ENCODE assay signal across 5 fruit fly cellular contexts in genomic region chr3R:10168483-10169064, dm6.
TF ChIP-seq lines count a peak whose summit lies in the region.

No protein-coding gene starts in this region.

- TF ChIP-seq CTCF in whole organism, embryonic (GFP tag; optimal IDR thresholded peaks at IDR 0.05; lab: Kevin White, UChicago) = no peak

TF ChIP-seq in whole organism, adult, 20 proteins besides CTCF, POLR2A, EP300 and RAD21 (continues in another document):
- peak; percentile 70 for TF ChIP-seq toe (GFP tag; optimal IDR thresholded peaks at IDR 0.05; lab: Kevin White, UChicago)
- TF ChIP-seq tj (GFP tag; optimal IDR thresholded peaks at IDR 0.05; lab: Kevin White, UChicago) = no peak
- peak; percentile 16 for TF ChIP-seq Mnt (GFP tag; optimal IDR thresholded peaks at IDR 0.05; lab: Kevin White, UChicago)
- peak; percentile 70 for TF ChIP-seq CG11617 (GFP tag; optimal IDR thresholded peaks at IDR 0.05; lab: Kevin White, UChicago)
- no peak for TF ChIP-seq cnc (optimal IDR thresholded peaks at IDR 0.05; lab: Kevin White, UChicago)
- peak; percentile 87 for TF ChIP-seq CG7101 (tag; optimal IDR thresholded peaks at IDR 0.05; lab: Kevin White, UChicago)
- TF ChIP-seq CG33017 (tag; optimal IDR thresholded peaks at IDR 0.05; lab: Kevin White, UChicago) = peak; percentile 85
- TF ChIP-seq kay (GFP tag; lab: Kevin White, UChicago; ENCODE audit: borderline replicate concordance) = peak; percentile 95
- peak; percentile 68 for TF ChIP-seq CG1620 (GFP tag; optimal IDR thresholded peaks at IDR 0.05; lab: Kevin White, UChicago)
- TF ChIP-seq CG7045 (GFP tag; optimal IDR thresholded peaks at IDR 0.05; lab: Kevin White, UChicago) = peak; percentile 86
- TF ChIP-seq CG12768 (GFP tag; optimal IDR thresholded peaks at IDR 0.05; lab: Kevin White, UChicago) = peak; percentile 91
- TF ChIP-seq ovo (GFP tag; optimal IDR thresholded peaks at IDR 0.05; lab: Kevin White, UChicago) = peak; percentile 78
- peak; percentile 56 for TF ChIP-seq Clk (GFP tag; optimal IDR thresholded peaks at IDR 0.05; lab: Kevin White, UChicago)
- peak; percentile 65 for TF ChIP-seq cic (GFP tag; optimal IDR thresholded peaks at IDR 0.05; lab: Kevin White, UChicago)
- TF ChIP-seq CG5204 (GFP tag; optimal IDR thresholded peaks at IDR 0.05; lab: Kevin White, UChicago) = peak; percentile 41
- TF ChIP-seq CG14711 (tag; optimal IDR thresholded peaks at IDR 0.05; lab: Kevin White, UChicago) = peak; percentile 72
- TF ChIP-seq Hr96 (GFP tag; optimal IDR thresholded peaks at IDR 0.05; lab: Kevin White, UChicago) = peak; percentile 33
- peak; percentile 52 for TF ChIP-seq bab1 (GFP tag; optimal IDR thresholded peaks at IDR 0.05; lab: Kevin White, UChicago)

TF ChIP-seq in whole organism, embryonic, 481 proteins besides CTCF, POLR2A, EP300 and RAD21 (continues in another document):
- TF ChIP-seq ems (GFP tag; optimal IDR thresholded peaks at IDR 0.05; lab: Kevin White, UChicago) (no peak), Dfd (GFP tag; optimal IDR thresholded peaks at IDR 0.05; lab: Kevin White, UChicago) (no peak), Hr3 (GFP tag; optimal IDR thresholded peaks at IDR 0.05; lab: Kevin White, UChicago) (no peak), Hr39 (optimal IDR thresholded peaks at IDR 0.05; lab: Kevin White, UChicago) (no peak), CG7786 (GFP tag; optimal IDR thresholded peaks at IDR 0.05; lab: Kevin White, UChicago) (peak; percentile 28), onecut (GFP tag; IDR thresholded peaks at IDR 0.05; lab: Robert Waterston, UW) (no peak), chn (GFP tag; optimal IDR thresholded peaks at IDR 0.05; lab: Kevin White, UChicago) (no peak), Hey (tag; optimal IDR thresholded peaks at IDR 0.05; lab: Kevin White, UChicago) (no peak), odd (GFP tag; optimal IDR thresholded peaks at IDR 0.05; lab: Kevin White, UChicago) (peak; percentile 19), dimm (GFP tag; IDR thresholded peaks at IDR 0.05; lab: Robert Waterston, UW) (no peak), Sox102F (GFP tag; optimal IDR thresholded peaks at IDR 0.05; lab: Kevin White, UChicago) (peak; percentile 50), CG11398 (GFP tag; optimal IDR thresholded peaks at IDR 0.05; lab: Kevin White, UChicago) (no peak), CG8290 (GFP tag; optimal IDR thresholded peaks at IDR 0.05; lab: Kevin White, UChicago) (no peak), CG8290 (tag; optimal IDR thresholded peaks at IDR 0.05; lab: Kevin White, UChicago) (peak in 1 of 2 experiments; percentile 78), CG2678 (tag; optimal IDR thresholded peaks at IDR 0.05; lab: Kevin White, UChicago) (peak; percentile 70), nmo (GFP tag; optimal IDR thresholded peaks at IDR 0.05; lab: Kevin White, UChicago) (peak; percentile 35), CG15269 (tag; optimal IDR thresholded peaks at IDR 0.05; lab: Kevin White, UChicago) (peak; percentile 27), pros (GFP tag; optimal IDR thresholded peaks at IDR 0.05; lab: Kevin White, UChicago) (no peak), CG18011 (GFP tag; optimal IDR thresholded peaks at IDR 0.05; lab: Kevin White, UChicago) (peak; percentile 14)

TF ChIP-seq in whole organism, prepupa, 60 proteins besides CTCF, POLR2A, EP300 and RAD21 (continues in another document):
- peak; percentile 29 for TF ChIP-seq CG9139 (GFP tag; optimal IDR thresholded peaks at IDR 0.05; lab: Kevin White, UChicago)
- TF ChIP-seq CG10631 (GFP tag; optimal IDR thresholded peaks at IDR 0.05; lab: Kevin White, UChicago) = peak; percentile 55
- peak in 1 of 2 experiments; percentile 20 for TF ChIP-seq salr (GFP tag; optimal IDR thresholded peaks at IDR 0.05; lab: Kevin White, UChicago)
- TF ChIP-seq Hr4 (GFP tag; optimal IDR thresholded peaks at IDR 0.05; lab: Kevin White, UChicago) = peak; percentile 38
- no peak for TF ChIP-seq Lpt (GFP tag; optimal IDR thresholded peaks at IDR 0.05; lab: Kevin White, UChicago)
- peak; percentile 42 for TF ChIP-seq achi (GFP tag; optimal IDR thresholded peaks at IDR 0.05; lab: Kevin White, UChicago)
- TF ChIP-seq CG8119 (GFP tag; IDR thresholded peaks at IDR 0.05; lab: Robert Waterston, UW) = no peak; the same call in 1 of the 3 replicates
- peak in 1 of 2 experiments; percentile 21 for TF ChIP-seq ss (GFP tag; optimal IDR thresholded peaks at IDR 0.05; lab: Kevin White, UChicago)
- TF ChIP-seq pdm3 (GFP tag; optimal IDR thresholded peaks at IDR 0.05; lab: Kevin White, UChicago) = peak; percentile 62
- peak; percentile 43 for TF ChIP-seq CG6792 (GFP tag; optimal IDR thresholded peaks at IDR 0.05; lab: Kevin White, UChicago)
- TF ChIP-seq CG11762 (GFP tag; optimal IDR thresholded peaks at IDR 0.05; lab: Kevin White, UChicago; ENCODE audit: insufficient read depth) = no peak
- peak; percentile 68 for TF ChIP-seq Sox14 (GFP tag; optimal IDR thresholded peaks at IDR 0.05; lab: Kevin White, UChicago)
- TF ChIP-seq svp (GFP tag; lab: Kevin White, UChicago) = peak; percentile 80
- TF ChIP-seq CG32006 (GFP tag; optimal IDR thresholded peaks at IDR 0.05; lab: Kevin White, UChicago) = no peak
- peak; percentile 16 for TF ChIP-seq Eip75B (GFP tag; optimal IDR thresholded peaks at IDR 0.05; lab: Kevin White, UChicago)
- TF ChIP-seq dsx (GFP tag; optimal IDR thresholded peaks at IDR 0.05; lab: Kevin White, UChicago; ENCODE audit: poor library complexity, severe bottlenecking) = no peak
- TF ChIP-seq CG34406 (GFP tag; optimal IDR thresholded peaks at IDR 0.05; lab: Kevin White, UChicago) = peak; percentile 36
- peak; percentile 22 for TF ChIP-seq Sox15 (GFP tag; optimal IDR thresholded peaks at IDR 0.05; lab: Kevin White, UChicago)
- peak; percentile 2 for TF ChIP-seq CG3032 (tag; optimal IDR thresholded peaks at IDR 0.05; lab: Kevin White, UChicago)

TF ChIP-seq in whole organism, pupa, 21 proteins besides CTCF, POLR2A, EP300 and RAD21:
- peak; percentile 37; the same call in 1 of the 2 replicates for TF ChIP-seq Ets98B (GFP tag; IDR thresholded peaks at IDR 0.05; lab: Robert Waterston, UW)
- TF ChIP-seq CG14655 (GFP tag; optimal IDR thresholded peaks at IDR 0.05; lab: Kevin White, UChicago) = no peak
- peak; percentile 44 for TF ChIP-seq Snoo (tag; optimal IDR thresholded peaks at IDR 0.05; lab: Kevin White, UChicago)
- TF ChIP-seq CG15710 (tag; optimal IDR thresholded peaks at IDR 0.05; lab: Kevin White, UChicago) = peak; percentile 52
- TF ChIP-seq CG17806 (tag; optimal IDR thresholded peaks at IDR 0.05; lab: Kevin White, UChicago) = no peak
- TF ChIP-seq CG4496 (GFP tag; IDR thresholded peaks at IDR 0.05; lab: Robert Waterston, UW) = peak; percentile 45; the same call in 1 of the 3 replicates
- TF ChIP-seq CG8301 (tag; optimal IDR thresholded peaks at IDR 0.05; lab: Kevin White, UChicago) = peak; percentile 30
- TF ChIP-seq CG8159 (tag; optimal IDR thresholded peaks at IDR 0.05; lab: Kevin White, UChicago) = peak; percentile 58
- TF ChIP-seq Pif1A (GFP tag; optimal IDR thresholded peaks at IDR 0.05; lab: Kevin White, UChicago) = peak; percentile 59
- TF ChIP-seq Pif1B (GFP tag; optimal IDR thresholded peaks at IDR 0.05; lab: Kevin White, UChicago) = peak; percentile 28

TF ChIP-seq in whole organism, wandering third instar larva, 38 proteins besides CTCF, POLR2A, EP300 and RAD21 (continues in another document):
- TF ChIP-seq Sp1 (GFP tag; optimal IDR thresholded peaks at IDR 0.05; lab: Kevin White, UChicago) (peak; percentile 61), usp (GFP tag; optimal IDR thresholded peaks at IDR 0.05; lab: Kevin White, UChicago) (no peak), Myc (optimal IDR thresholded peaks at IDR 0.05; lab: Kevin White, UChicago) (no peak), psq (GFP tag; optimal IDR thresholded peaks at IDR 0.05; lab: Kevin White, UChicago) (peak; percentile 33), GATAd (GFP tag; optimal IDR thresholded peaks at IDR 0.05; lab: Kevin White, UChicago) (no peak), Hr83 (GFP tag; optimal IDR thresholded peaks at IDR 0.05; lab: Kevin White, UChicago; ENCODE audit: poor library complexity, severe bottlenecking) (peak; percentile 52), br (GFP tag; optimal IDR thresholded peaks at IDR 0.05; lab: Kevin White, UChicago) (peak; percentile 15), sage (GFP tag; optimal IDR thresholded peaks at IDR 0.05; lab: Kevin White, UChicago) (no peak), OdsH (GFP tag; optimal IDR thresholded peaks at IDR 0.05; lab: Kevin White, UChicago) (peak; percentile 63), h (GFP tag; optimal IDR thresholded peaks at IDR 0.05; lab: Kevin White, UChicago) (peak; percentile 35), Hr78 (GFP tag; optimal IDR thresholded peaks at IDR 0.05; lab: Kevin White, UChicago) (no peak), foxo (GFP tag; optimal IDR thresholded peaks at IDR 0.05; lab: Kevin White, UChicago) (peak in 1 of 2 experiments; percentile 65), Hnf4 (GFP tag; optimal IDR thresholded peaks at IDR 0.05; lab: Kevin White, UChicago) (peak; percentile 20), brk (GFP tag; optimal IDR thresholded peaks at IDR 0.05; lab: Kevin White, UChicago) (no peak), sv (GFP tag; optimal IDR thresholded peaks at IDR 0.05; lab: Kevin White, UChicago) (no peak), CG9705 (GFP tag; optimal IDR thresholded peaks at IDR 0.05; lab: Kevin White, UChicago) (no peak), Abd-B (GFP tag; optimal IDR thresholded peaks at IDR 0.05; lab: Kevin White, UChicago) (no peak), CG32264 (GFP tag; optimal IDR thresholded peaks at IDR 0.05; lab: Kevin White, UChicago) (peak; percentile 72), Dif (GFP tag; optimal IDR thresholded peaks at IDR 0.05; lab: Kevin White, UChicago; ENCODE audit: partially characterized antibody) (no peak), Mio (GFP tag; optimal IDR thresholded peaks at IDR 0.05; lab: Kevin White, UChicago) (no peak), dmrt93B (GFP tag; optimal IDR thresholded peaks at IDR 0.05; lab: Kevin White, UChicago) (peak; percentile 57), Jra (GFP tag; optimal IDR thresholded peaks at IDR 0.05; lab: Kevin White, UChicago) (peak; percentile 58), N (GFP tag; optimal IDR thresholded peaks at IDR 0.05; lab: Kevin White, UChicago) (no peak), pan (optimal IDR thresholded peaks at IDR 0.05; lab: Kevin White, UChicago) (no peak), woc (GFP tag; optimal IDR thresholded peaks at IDR 0.05; lab: Kevin White, UChicago) (peak; percentile 57), Dfd (GFP tag; optimal IDR thresholded peaks at IDR 0.05; lab: Kevin White, UChicago) (no peak), Rel (GFP tag; optimal IDR thresholded peaks at IDR 0.05; lab: Kevin White, UChicago) (no peak), Rel (tag; optimal IDR thresholded peaks at IDR 0.05; lab: Kevin White, UChicago) (no peak), ey (GFP tag; optimal IDR thresholded peaks at IDR 0.05; lab: Kevin White, UChicago) (peak; percentile 65), rgr (GFP tag; optimal IDR thresholded peaks at IDR 0.05; lab: Kevin White, UChicago) (peak; percentile 51), lola (GFP tag; optimal IDR thresholded peaks at IDR 0.05; lab: Kevin White, UChicago) (no peak), HLH106 (tag; optimal IDR thresholded peaks at IDR 0.05; lab: Kevin White, UChicago) (peak; percentile 59), dsf (GFP tag; optimal IDR thresholded peaks at IDR 0.05; lab: Kevin White, UChicago; ENCODE audit: borderline replicate concordance) (no peak)
